Worm (Caenorhabditis elegans): ENCODE data around the gene irg-2.

irg-2 gene

DNA sequence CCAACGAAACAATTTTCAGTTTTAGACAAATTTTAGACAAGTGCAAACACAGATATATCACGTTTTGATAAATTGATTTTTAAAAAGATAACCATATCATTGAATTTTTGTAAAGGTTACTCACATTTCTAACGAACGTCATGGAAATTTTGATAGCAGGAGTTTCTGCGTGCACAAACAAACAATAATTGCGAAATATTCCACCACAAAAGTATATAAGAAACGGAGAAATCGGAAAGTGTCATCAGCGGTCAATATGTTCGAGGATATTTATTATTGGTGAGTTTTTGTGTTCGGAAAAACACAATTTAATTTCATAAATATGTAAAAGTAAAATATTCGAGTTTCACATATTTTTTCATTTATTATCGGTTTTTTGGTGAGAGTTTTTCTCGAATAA is 7.7 kb upstream of the irg-2 start, which contains the start of gene C49G7.7:
TSS of gene C49G7.7 (plus strand) at position 174 of the 400 bp plus-strand sequence.
- TF ChIP-seq hlh-1 (tag; optimal IDR thresholded peaks at IDR 0.05) (no peak), pha-4 (tag; optimal IDR thresholded peaks at IDR 0.05) (no peak), lin-13 (tag; optimal IDR thresholded peaks at IDR 0.05) (no peak), lin-32 (GFP tag; optimal IDR thresholded peaks at IDR 0.05) (no peak), unc-62 (GFP tag; optimal IDR thresholded peaks at IDR 0.05) (no peak), ham-2 (GFP tag; optimal IDR thresholded peaks at IDR 0.05) (no peak), blmp-1 (tag; optimal IDR thresholded peaks at IDR 0.05) (no peak), nhr-2 (tag; optimal IDR thresholded peaks at IDR 0.05) (no peak), lsy-2 (tag; optimal IDR thresholded peaks at IDR 0.05) (no peak), nhr-12 (tag; optimal IDR thresholded peaks at IDR 0.05) (no peak), nhr-237 (tag; optimal IDR thresholded peaks at IDR 0.05) (no peak), elt-3 (tag; optimal IDR thresholded peaks at IDR 0.05) (no peak), zip-8 (tag; optimal IDR thresholded peaks at IDR 0.05) (no peak), snpc-4 (tag; optimal IDR thresholded peaks at IDR 0.05) (no peak), mep-1 (tag; optimal IDR thresholded peaks at IDR 0.05) (no peak), drap-1 (GFP tag; optimal IDR thresholded peaks at IDR 0.05) (no peak), ceh-83 (GFP tag; optimal IDR thresholded peaks at IDR 0.05) (no peak), unc-39 (tag; optimal IDR thresholded peaks at IDR 0.05) (no peak), sptf-1 (tag; optimal IDR thresholded peaks at IDR 0.05) (no peak), sem-2 (GFP tag; optimal IDR thresholded peaks at IDR 0.05) (no peak)

DNA sequence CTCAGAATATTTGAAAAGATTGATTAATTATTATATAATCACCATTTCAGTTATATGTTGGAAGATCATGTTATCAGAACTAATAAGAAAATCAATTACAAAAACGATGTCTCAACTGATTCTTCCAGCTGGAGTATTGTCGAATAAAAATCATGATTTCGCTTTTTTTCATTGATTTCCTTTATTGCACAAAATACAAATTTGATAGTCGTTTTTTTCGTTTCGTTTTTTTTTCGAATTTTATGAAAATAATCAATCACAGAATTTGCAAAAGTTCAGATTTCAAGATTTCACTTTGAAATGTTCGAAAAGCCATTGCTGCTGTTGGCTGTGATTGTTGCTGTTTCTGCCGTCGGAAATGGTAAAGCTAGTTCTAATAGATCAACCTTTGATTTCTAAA is 6.2 kb upstream of the irg-2 start, which contains the start of gene C49G7.13:
TSS of gene C49G7.13 (plus strand) at position 301 of the 400 bp plus-strand sequence.
- TF ChIP-seq lin-32 (GFP tag; optimal IDR thresholded peaks at IDR 0.05) (no peak), cnd-1 (tag; optimal IDR thresholded peaks at IDR 0.05) (no peak), drap-1 (GFP tag; optimal IDR thresholded peaks at IDR 0.05) (no peak), hlh-1 (tag; optimal IDR thresholded peaks at IDR 0.05) (no peak), lin-13 (tag; optimal IDR thresholded peaks at IDR 0.05) (no peak), ces-1 (GFP tag; optimal IDR thresholded peaks at IDR 0.05) (no peak), nhr-237 (tag; optimal IDR thresholded peaks at IDR 0.05) (no peak), sptf-1 (tag; optimal IDR thresholded peaks at IDR 0.05) (no peak), sem-2 (GFP tag; optimal IDR thresholded peaks at IDR 0.05) (no peak)

DNA sequence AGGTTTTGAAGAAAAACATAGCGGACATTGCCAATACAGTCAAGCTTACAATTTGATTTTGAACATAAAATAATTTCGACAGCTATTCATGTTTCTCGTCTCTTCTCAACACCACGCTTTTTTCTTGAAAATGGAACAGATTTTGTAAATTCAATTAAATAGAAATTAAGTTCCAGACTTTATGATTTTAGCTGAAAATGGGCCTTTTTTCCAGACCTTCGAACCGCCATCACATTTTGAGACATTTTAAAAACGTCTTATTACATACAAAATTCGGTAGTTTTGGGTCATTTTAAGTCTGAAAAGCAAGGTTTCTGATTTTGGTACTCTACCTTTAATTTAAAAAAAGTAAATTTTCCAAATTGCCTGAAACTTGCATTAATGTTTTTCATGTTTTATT is 3.9 kb upstream of the irg-2 start, which contains the start of gene C49G7.12:
TSS of gene C49G7.12 (plus strand) at position 301 of the 400 bp plus-strand sequence.
- TF ChIP-seq hlh-1 (tag; optimal IDR thresholded peaks at IDR 0.05) (no peak), elt-1 (tag; optimal IDR thresholded peaks at IDR 0.05; ENCODE audit: borderline replicate concordance, insufficient read depth) (no peak), nhr-237 (tag; optimal IDR thresholded peaks at IDR 0.05) (no peak), unc-120 (tag; optimal IDR thresholded peaks at IDR 0.05; ENCODE audit: poor library complexity, severe bottlenecking) (no peak), ceh-43 (GFP tag; optimal IDR thresholded peaks at IDR 0.05) (no peak), zip-8 (tag; optimal IDR thresholded peaks at IDR 0.05) (no peak), blmp-1 (tag; optimal IDR thresholded peaks at IDR 0.05) (no peak), mep-1 (tag; optimal IDR thresholded peaks at IDR 0.05) (no peak), flh-1 (GFP tag; optimal IDR thresholded peaks at IDR 0.05) (no peak), ces-1 (GFP tag; optimal IDR thresholded peaks at IDR 0.05) (no peak), snpc-4 (tag; optimal IDR thresholded peaks at IDR 0.05) (no peak), bed-3 (GFP tag; optimal IDR thresholded peaks at IDR 0.05) (no peak), sptf-1 (tag; optimal IDR thresholded peaks at IDR 0.05) (no peak), unc-39 (tag; optimal IDR thresholded peaks at IDR 0.05) (no peak), ham-2 (GFP tag; optimal IDR thresholded peaks at IDR 0.05) (no peak), ceh-39 (tag; optimal IDR thresholded peaks at IDR 0.05) (no peak), lsy-2 (tag; optimal IDR thresholded peaks at IDR 0.05) (no peak), nhr-28 (tag; optimal IDR thresholded peaks at IDR 0.05) (no peak), lin-13 (tag; optimal IDR thresholded peaks at IDR 0.05) (no peak)

DNA sequence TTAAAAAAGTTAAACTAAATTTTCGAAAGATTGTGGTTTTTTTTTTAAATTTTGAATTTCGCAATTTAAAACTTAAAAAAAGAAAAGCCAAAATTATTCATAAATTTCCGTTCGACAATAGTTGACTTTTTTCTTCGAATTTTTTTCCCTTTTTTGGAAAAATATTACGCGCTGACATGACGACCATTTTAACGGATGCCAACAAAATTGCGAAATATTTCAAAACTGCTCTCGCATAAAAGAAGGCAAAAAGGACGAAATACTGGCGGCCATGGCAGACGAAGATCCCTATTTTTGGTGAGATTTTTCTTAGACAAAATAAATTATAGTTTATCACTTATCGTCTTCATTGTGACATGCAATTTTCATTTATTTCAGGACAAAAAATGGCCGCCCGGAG is 3.4 kb upstream of the irg-2 start:
- TF ChIP-seq nhr-28 (tag; optimal IDR thresholded peaks at IDR 0.05) (no peak), blmp-1 (tag; optimal IDR thresholded peaks at IDR 0.05) (no peak), elt-3 (tag; optimal IDR thresholded peaks at IDR 0.05) (no peak), mab-5 (tag; optimal IDR thresholded peaks at IDR 0.05) (no peak), bed-3 (GFP tag; optimal IDR thresholded peaks at IDR 0.05) (no peak), drap-1 (GFP tag; optimal IDR thresholded peaks at IDR 0.05) (no peak), hlh-1 (tag; optimal IDR thresholded peaks at IDR 0.05) (no peak), pha-4 (tag; optimal IDR thresholded peaks at IDR 0.05) (no peak), nhr-237 (tag; optimal IDR thresholded peaks at IDR 0.05) (no peak), nhr-12 (tag; optimal IDR thresholded peaks at IDR 0.05) (no peak), ham-2 (GFP tag; optimal IDR thresholded peaks at IDR 0.05) (no peak), lin-32 (GFP tag; optimal IDR thresholded peaks at IDR 0.05) (no peak), flh-1 (GFP tag; optimal IDR thresholded peaks at IDR 0.05) (no peak), unc-62 (GFP tag; optimal IDR thresholded peaks at IDR 0.05) (no peak), lsy-2 (tag; optimal IDR thresholded peaks at IDR 0.05) (no peak), snpc-4 (tag; optimal IDR thresholded peaks at IDR 0.05) (no peak)
